Fruit fly (Drosophila melanogaster) Kc167 (cell line): Measurements from ENCODE around the gene fend.

Experiments
- Sin3A ChIP-seq: fragments of >200 bp; optimal IDR thresholded peaks from 2 replicates; lab custom pipeline; 2018; ENCODE audit warnings: missing external identifiers
- h ChIP-seq: fragments of >200 bp; optimal IDR thresholded peaks from 3 replicates; lab custom pipeline; 2018; ENCODE audit warnings: missing external identifiers
- psq ChIP-seq: fragments of >200 bp; optimal IDR thresholded peaks from 2 replicates; lab custom pipeline; 2017; ENCODE audit warnings: missing external identifiers

- TF ChIP-seq psq (no peak), h (no peak), Sin3A (lab: Kevin White, UChicago) (no peak)
These were observed 27.0 kb upstream of the fend start, which contains the start of the genes Zpr1 and CG44532 for dm6 chrX:9161912-9162311.
